Worm (Caenorhabditis elegans): ENCODE results near the gene che-10.
A peak's percentile ranks its signal among the peaks of the same experiment; 100 is the strongest.

The che-10 gene

ce11 chrII:4673242-4673641 is 35.1 kb upstream of the che-10 start:
- TF ChIP-seq lin-14 (GFP tag; optimal IDR thresholded peaks at IDR 0.05) (no peak), lin-15B (tag; optimal IDR thresholded peaks at IDR 0.05) (no peak), Y116A8C.19 (tag; optimal IDR thresholded peaks at IDR 0.05; ENCODE audit: borderline replicate concordance) (no peak), dsc-1 (tag; optimal IDR thresholded peaks at IDR 0.05) (no peak), unc-62 (GFP tag; optimal IDR thresholded peaks at IDR 0.05) (no peak)

DNA sequence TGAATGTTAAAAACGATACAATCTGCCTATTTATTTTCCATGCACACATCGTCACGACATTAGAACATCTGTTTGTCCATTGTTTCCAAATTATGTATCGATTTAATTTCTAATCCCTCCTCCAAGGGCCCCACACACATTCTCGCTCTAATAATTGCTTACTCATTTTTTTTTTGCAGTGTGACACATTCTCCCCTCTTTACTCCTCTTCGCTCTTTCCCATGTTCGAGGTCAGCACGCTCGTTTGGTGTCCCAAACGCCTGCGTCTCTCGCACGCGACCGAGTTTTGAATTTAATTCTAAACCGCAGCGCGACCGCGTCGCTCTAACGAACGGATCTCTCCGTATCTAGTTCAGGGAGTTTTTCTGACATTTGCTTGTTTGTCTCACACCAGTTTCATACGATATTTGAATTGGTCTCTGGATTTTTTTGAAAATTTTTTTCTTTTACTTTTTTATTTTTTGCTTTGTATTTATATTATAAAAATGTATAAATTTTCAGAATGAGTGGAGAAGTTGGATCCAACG is 34.5 kb upstream of the che-10 start, which contains the start of the genes clec-140 and hmg-11:
clec-140 (plus strand) TSS at position 477 of the 527 bp plus-strand sequence.
hmg-11 (plus strand) TSS at position 502 of the 527 bp plus-strand sequence.
- no peak for TF ChIP-seq hlh-4 (tag; optimal IDR thresholded peaks at IDR 0.05)
- TF ChIP-seq lin-15B (tag; optimal IDR thresholded peaks at IDR 0.05): peak; percentile 28
- TF ChIP-seq dsc-1 (tag; optimal IDR thresholded peaks at IDR 0.05): peak; percentile 65
- peak; percentile 37 for TF ChIP-seq lin-13 (GFP tag; optimal IDR thresholded peaks at IDR 0.05)
- TF ChIP-seq ceh-8 (GFP tag; optimal IDR thresholded peaks at IDR 0.05): no peak
- TF ChIP-seq nhr-20 (tag; optimal IDR thresholded peaks at IDR 0.05): peak; percentile 19
- TF ChIP-seq efl-1 (optimal IDR thresholded peaks at IDR 0.05): peak; percentile 50 to 67
- peak; percentile 51 to 92 for TF ChIP-seq efl-1 (GFP tag; optimal IDR thresholded peaks at IDR 0.05 in 1 of 2)
- peak in 1 of 2 experiments; percentile 55 for TF ChIP-seq ztf-11 (tag; optimal IDR thresholded peaks at IDR 0.05)
- TF ChIP-seq nhr-85 (tag): peak; percentile 66
- peak; percentile 61 for TF ChIP-seq mep-1 (tag; optimal IDR thresholded peaks at IDR 0.05)
- peak; percentile 48 to 76 for TF ChIP-seq lsy-2 (tag; optimal IDR thresholded peaks at IDR 0.05)
- TF ChIP-seq xbp-1 (tag; optimal IDR thresholded peaks at IDR 0.05): peak; percentile 8
- peak in 1 of 2 experiments; percentile 79 for TF ChIP-seq mdl-1 (tag; optimal IDR thresholded peaks at IDR 0.05)
- no peak for TF ChIP-seq unc-62 (GFP tag; optimal IDR thresholded peaks at IDR 0.05)
- TF ChIP-seq jun-1 (tag; optimal IDR thresholded peaks at IDR 0.05): peak; percentile 13
- TF ChIP-seq F16B12.6 (tag; optimal IDR thresholded peaks at IDR 0.05): peak; percentile 2
- TF ChIP-seq sup-37 (GFP tag; optimal IDR thresholded peaks at IDR 0.05): no peak
- no peak for TF ChIP-seq ztf-4 (tag; optimal IDR thresholded peaks at IDR 0.05)
- TF ChIP-seq egl-27 (tag; optimal IDR thresholded peaks at IDR 0.05): no peak
- TF ChIP-seq unc-130 (tag; optimal IDR thresholded peaks at IDR 0.05): no peak
- TF ChIP-seq nhr-28 (tag; optimal IDR thresholded peaks at IDR 0.05): no peak
- peak in 2 of 3 experiments; percentile 9 to 79 for TF ChIP-seq ceh-82 (tag; optimal IDR thresholded peaks at IDR 0.05)
- peak; percentile 42 for TF ChIP-seq fkh-8 (tag; optimal IDR thresholded peaks at IDR 0.05)
- peak; percentile 96 for TF ChIP-seq lin-14 (GFP tag; optimal IDR thresholded peaks at IDR 0.05)
- TF ChIP-seq rnt-1 (tag; optimal IDR thresholded peaks at IDR 0.05): peak; percentile 46
- peak; percentile 17 to 60 (median 17) for TF ChIP-seq dpl-1 (GFP tag; optimal IDR thresholded peaks at IDR 0.05)
- TF ChIP-seq C16A3.4 (tag; optimal IDR thresholded peaks at IDR 0.05): peak; percentile 0
- TF ChIP-seq nhr-47 (tag; optimal IDR thresholded peaks at IDR 0.05): no peak
- peak; percentile 19 for TF ChIP-seq skn-1 (tag; optimal IDR thresholded peaks at IDR 0.05)
- peak; percentile 12 for TF ChIP-seq snpc-4 (tag; optimal IDR thresholded peaks at IDR 0.05)
- TF ChIP-seq elt-3 (tag; optimal IDR thresholded peaks at IDR 0.05): peak in 1 of 6 experiments; percentile 21
- peak; percentile 49 to 70 for TF ChIP-seq lin-35 (GFP tag; optimal IDR thresholded peaks at IDR 0.05)

DNA sequence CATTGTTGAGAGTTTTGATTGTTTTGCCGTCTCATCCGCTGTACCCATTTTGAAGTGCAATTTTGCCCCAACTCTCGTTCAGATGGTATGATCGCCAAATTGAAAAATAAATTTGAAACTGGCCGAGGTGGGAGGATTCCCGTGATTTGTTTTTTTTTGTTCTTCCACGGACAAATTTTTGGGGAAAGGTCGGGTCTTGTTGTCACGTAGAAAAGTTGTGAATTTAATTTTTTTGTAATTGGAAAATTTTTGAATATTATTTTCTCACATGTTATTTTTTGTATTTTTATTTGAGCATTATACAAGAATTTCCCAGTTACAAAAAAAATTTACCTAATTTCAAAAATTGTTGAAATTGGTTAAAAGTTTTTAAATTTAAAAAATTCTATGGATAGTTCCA is 33.6 kb upstream of the che-10 start, which contains the start of gene T05A7.6:
T05A7.6 (minus strand) TSS at position 101 of the 400 bp plus-strand sequence.
- no peak for TF ChIP-seq ceh-82 (tag; optimal IDR thresholded peaks at IDR 0.05)
- no peak for TF ChIP-seq Y116A8C.19 (tag; optimal IDR thresholded peaks at IDR 0.05; ENCODE audit: borderline replicate concordance)
- no peak for TF ChIP-seq vab-15 (tag; optimal IDR thresholded peaks at IDR 0.05)

DNA sequence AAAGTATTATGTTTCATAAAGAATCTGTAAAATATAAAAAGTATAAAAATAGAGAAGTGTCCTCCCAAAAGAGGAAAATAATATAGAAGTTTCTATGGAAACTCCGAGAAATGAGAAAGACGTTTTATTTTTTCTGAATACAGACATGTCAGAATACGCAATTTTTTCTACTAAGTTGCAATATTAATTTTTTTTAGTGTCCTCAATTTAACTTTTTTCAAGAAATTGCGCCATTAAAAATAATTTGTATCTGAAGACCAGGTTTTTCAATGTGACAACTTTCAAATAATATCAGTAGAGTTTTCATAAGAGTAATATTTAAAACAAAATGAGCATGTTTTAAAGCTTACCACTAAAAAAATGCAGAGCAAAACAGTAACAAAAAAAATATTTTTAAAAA is 29.4 kb upstream of the che-10 start, which contains the start of gene fut-5:
fut-5 (minus strand) TSS at position 101 of the 400 bp plus-strand sequence.
- TF ChIP-seq elt-2 (tag; optimal IDR thresholded peaks at IDR 0.05) (no peak), rnt-1 (tag; optimal IDR thresholded peaks at IDR 0.05) (no peak), alr-1 (tag; optimal IDR thresholded peaks at IDR 0.05; ENCODE audit: borderline replicate concordance) (no peak), egl-13 (tag; optimal IDR thresholded peaks at IDR 0.05) (no peak), tlp-1 (tag; optimal IDR thresholded peaks at IDR 0.05) (no peak), jun-1 (tag; optimal IDR thresholded peaks at IDR 0.05) (no peak), ceh-8 (GFP tag; optimal IDR thresholded peaks at IDR 0.05) (no peak), lir-3 (tag; optimal IDR thresholded peaks at IDR 0.05; ENCODE audit: poor library complexity) (no peak), mdl-1 (tag; optimal IDR thresholded peaks at IDR 0.05) (no peak), pag-3 (tag; optimal IDR thresholded peaks at IDR 0.05; ENCODE audit: borderline replicate concordance, insufficient read depth) (no peak)
